Fruit fly (Drosophila melanogaster): ENCODE measurements around the gene Pex23.

Gene Pex23

dm6 chr3L:20247513-20248173 lies 54.3 kb downstream of the Pex23 start, which contains the start of gene rdgC (continued):
- TF ChIP-seq pan (optimal IDR thresholded peaks at IDR 0.05) (no peak), pan (GFP tag; optimal IDR thresholded peaks at IDR 0.05 in 1 of 2, IDR thresholded peaks at IDR 0.05 in 1 of 2) (peak in 1 of 2 experiments; percentile 98), CG12104 (GFP tag; optimal IDR thresholded peaks at IDR 0.05) (peak; percentile 90), twi (tag; optimal IDR thresholded peaks at IDR 0.05) (peak; percentile 59), gcm2 (GFP tag; optimal IDR thresholded peaks at IDR 0.05) (peak; percentile 88), sr (GFP tag; IDR thresholded peaks at IDR 0.05) (peak; percentile 94), CG11504 (tag; optimal IDR thresholded peaks at IDR 0.05) (peak; percentile 96), H2.0 (GFP tag; IDR thresholded peaks at IDR 0.05) (peak; percentile 94), onecut (GFP tag; IDR thresholded peaks at IDR 0.05) (peak; percentile 92), ttk (GFP tag; IDR thresholded peaks at IDR 0.05) (peak; percentile 97), phol (tag; optimal IDR thresholded peaks at IDR 0.05) (peak; percentile 94), CG4328 (GFP tag; optimal IDR thresholded peaks at IDR 0.05) (peak; percentile 76), CG6765 (GFP tag; optimal IDR thresholded peaks at IDR 0.05) (peak; percentile 91), run (tag; optimal IDR thresholded peaks at IDR 0.05) (peak; percentile 93), CG8089 (GFP tag; optimal IDR thresholded peaks at IDR 0.05) (peak; percentile 94), dpn (GFP tag; optimal IDR thresholded peaks at IDR 0.05) (peak; percentile 96), psq (GFP tag; optimal IDR thresholded peaks at IDR 0.05) (peak; percentile 78), CG32532 (GFP tag; IDR thresholded peaks at IDR 0.05) (peak; percentile 97), az2 (GFP tag; optimal IDR thresholded peaks at IDR 0.05) (peak; percentile 94), sqz (GFP tag; optimal IDR thresholded peaks at IDR 0.05) (peak; percentile 82), CG13624 (GFP tag; optimal IDR thresholded peaks at IDR 0.05) (peak; percentile 97), Usf (GFP tag; optimal IDR thresholded peaks at IDR 0.05) (peak; percentile 68), CG10565 (GFP tag; optimal IDR thresholded peaks at IDR 0.05) (peak; percentile 68), CG12659 (GFP tag; optimal IDR thresholded peaks at IDR 0.05) (peak; percentile 96), toy (GFP tag; IDR thresholded peaks at IDR 0.05) (peak; percentile 92), CG15696 (tag; optimal IDR thresholded peaks at IDR 0.05) (peak; percentile 61), CG30403 (GFP tag; optimal IDR thresholded peaks at IDR 0.05) (peak; percentile 95), lab (GFP tag; optimal IDR thresholded peaks at IDR 0.05) (peak; percentile 98), wor (GFP tag; IDR thresholded peaks at IDR 0.05) (peak; percentile 89), Abd-B (GFP tag; optimal IDR thresholded peaks at IDR 0.05) (peak; percentile 96), Rfx (GFP tag; IDR thresholded peaks at IDR 0.05) (peak; percentile 98), ftz-f1 (GFP tag; optimal IDR thresholded peaks at IDR 0.05) (peak; percentile 77), sna (GFP tag; IDR thresholded peaks at IDR 0.05; ENCODE audit: partially characterized antibody) (no peak), sima (GFP tag; optimal IDR thresholded peaks at IDR 0.05) (peak; percentile 72), fd3F (GFP tag; optimal IDR thresholded peaks at IDR 0.05) (peak; percentile 93), stc (GFP tag; IDR thresholded peaks at IDR 0.05) (peak; percentile 97), cg (GFP tag; optimal IDR thresholded peaks at IDR 0.05) (no peak), CG12071 (GFP tag; optimal IDR thresholded peaks at IDR 0.05) (peak; percentile 98), CG11398 (GFP tag; optimal IDR thresholded peaks at IDR 0.05) (peak; percentile 93), her (GFP tag; optimal IDR thresholded peaks at IDR 0.05) (peak; percentile 92), Sox100B (GFP tag; optimal IDR thresholded peaks at IDR 0.05) (peak; percentile 94), disco-r (GFP tag; optimal IDR thresholded peaks at IDR 0.05) (peak; percentile 91), CG6175 (GFP tag; IDR thresholded peaks at IDR 0.05) (peak; percentile 89), peb (GFP tag; IDR thresholded peaks at IDR 0.05) (peak; percentile 92), kay (GFP tag; optimal IDR thresholded peaks at IDR 0.05) (peak; percentile 91), CG14441 (GFP tag; IDR thresholded peaks at IDR 0.05) (peak; percentile 97), unpg (GFP tag; optimal IDR thresholded peaks at IDR 0.05) (peak; percentile 97), bab2 (GFP tag; optimal IDR thresholded peaks at IDR 0.05) (peak; percentile 94), CG3847 (GFP tag; IDR thresholded peaks at IDR 0.05) (peak; percentile 94), Fer3 (tag; optimal IDR thresholded peaks at IDR 0.05) (peak; percentile 97), fd64A (GFP tag; optimal IDR thresholded peaks at IDR 0.05) (peak; percentile 85)
